Worm (Caenorhabditis elegans): Measurements from ENCODE around the gene asm-1.

- TF ChIP-seq K02D7.2 (tag; optimal IDR thresholded peaks at IDR 0.05) = no peak
- TF ChIP-seq fkh-10 (GFP tag; optimal IDR thresholded peaks at IDR 0.05) = no peak
Observed at ce11 chrII:6919363-6919851, 9.5 kb downstream of the asm-1 start, which contains the start of gene B0252.1.

Data from whole organism, late embryonic.